Worm (Caenorhabditis elegans): ENCODE data around the gene srx-45.

DNA sequence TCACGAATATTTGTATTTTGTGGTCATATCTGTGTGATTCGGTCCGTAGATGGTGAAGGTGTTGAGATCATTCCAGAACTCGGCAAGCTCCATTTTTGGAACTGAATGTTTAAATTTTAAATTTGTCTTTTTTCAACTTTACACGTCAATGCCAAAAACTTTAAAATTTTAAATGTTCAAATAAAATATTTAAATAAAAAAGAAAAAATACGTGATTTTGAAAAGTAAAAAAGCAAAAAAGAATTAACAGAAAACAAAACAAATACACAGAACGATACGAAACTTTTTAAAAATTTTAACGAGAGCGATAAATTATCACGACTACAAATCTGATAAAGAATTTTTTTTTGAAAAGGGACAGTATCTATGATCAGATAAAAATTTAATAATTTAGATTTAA lies 27.7 kb upstream of the srx-45 start, which contains the start of gene elo-4:
- TF ChIP-seq drap-1 (GFP tag; optimal IDR thresholded peaks at IDR 0.05) = no peak
- no peak for TF ChIP-seq snpc-4 (tag; optimal IDR thresholded peaks at IDR 0.05)
- no peak for TF ChIP-seq unc-62 (GFP tag; optimal IDR thresholded peaks at IDR 0.05)
- TF ChIP-seq nhr-237 (tag; optimal IDR thresholded peaks at IDR 0.05) = no peak
- no peak for TF ChIP-seq hlh-1 (tag; optimal IDR thresholded peaks at IDR 0.05)
- TF ChIP-seq zip-8 (tag; optimal IDR thresholded peaks at IDR 0.05) = no peak
- TF ChIP-seq pha-4 (tag; optimal IDR thresholded peaks at IDR 0.05) = no peak
- no peak for TF ChIP-seq mep-1 (tag; optimal IDR thresholded peaks at IDR 0.05)
- no peak for TF ChIP-seq lsy-2 (tag; optimal IDR thresholded peaks at IDR 0.05)
- no peak for TF ChIP-seq nhr-28 (tag; optimal IDR thresholded peaks at IDR 0.05)
- TF ChIP-seq unc-120 (tag; optimal IDR thresholded peaks at IDR 0.05; ENCODE audit: poor library complexity, severe bottlenecking) = no peak
- TF ChIP-seq unc-39 (tag; optimal IDR thresholded peaks at IDR 0.05) = no peak

Measured in whole organism, mixed stage, embryonic.